Fruit fly (Drosophila melanogaster) whole organism, embryonic: Measurements from ENCODE around the gene CG3544.

Experiments used
- Adf1 ChIP-seq: fragments of 200-800 bp; sonication (Bioruptor generic); IDR thresholded peaks from 2 replicates; pipeline ENCODE4 v1.3.6; 2022; ENCODE audit warnings: missing biosample characterization, missing genetic modification characterization
- Antp ChIP-seq: fragments of 200-800 bp; sonication (Bioruptor generic); optimal IDR thresholded peaks from 3 replicates; lab custom pipeline; 2016; ENCODE audit warnings: missing biosample characterization, missing genetic modification characterization
- B-H1 ChIP-seq: fragments of 200-800 bp; sonication (Bioruptor generic); IDR thresholded peaks from 3 replicates; pipeline ENCODE4 v1.3.6; 2022; ENCODE audit warnings: missing biosample characterization, missing genetic modification characterization
- CG10147 ChIP-seq: fragments of 200-800 bp; sonication (Bioruptor generic); optimal IDR thresholded peaks from 2 replicates; lab custom pipeline; 2019; ENCODE audit warnings: missing biosample characterization, mild to moderate bottlenecking, missing genetic modification characterization, moderate library complexity
- CG10366 ChIP-seq: fragments of 200-800 bp; sonication (Bioruptor generic); IDR thresholded peaks from 2 replicates; pipeline ENCODE4 v1.3.6; 2022; ENCODE audit warnings: missing biosample characterization, missing genetic modification characterization
- CG11247 ChIP-seq: fragments of 200-800 bp; sonication (Bioruptor generic); IDR thresholded peaks from 2 replicates; pipeline ENCODE4 v1.3.6; 2022; ENCODE audit warnings: missing biosample characterization, missing genetic modification characterization
- CG11398 ChIP-seq: fragments of 200-800 bp; sonication (Bioruptor generic); optimal IDR thresholded peaks from 2 replicates; lab custom pipeline; 2016; ENCODE audit warnings: missing biosample characterization, missing genetic modification characterization
- CG12299 ChIP-seq: fragments of 200-800 bp; sonication (Bioruptor generic); optimal IDR thresholded peaks from 2 replicates; lab custom pipeline; 2018; ENCODE audit warnings: missing biosample characterization, mild to moderate bottlenecking, missing genetic modification characterization
- CG1233 ChIP-seq: fragments of 200-800 bp; sonication (Bioruptor generic); optimal IDR thresholded peaks from 4 replicates; lab custom pipeline; 2018; ENCODE audit warnings: missing biosample characterization, mild to moderate bottlenecking, missing genetic modification characterization
- CG12942 ChIP-seq: fragments of 200-800 bp; sonication (Bioruptor generic); optimal IDR thresholded peaks from 3 replicates; lab custom pipeline; 2016; ENCODE audit warnings: missing biosample characterization, missing genetic modification characterization
- CG15514 ChIP-seq: fragments of 200-800 bp; sonication (Bioruptor generic); optimal IDR thresholded peaks from 3 replicates; lab custom pipeline; 2017; ENCODE audit warnings: missing biosample characterization, missing genetic modification characterization, mild to moderate bottlenecking, moderate library complexity, missing genetic modification reagents
- CG16863 ChIP-seq: fragments of 200-800 bp; sonication (Bioruptor generic); optimal IDR thresholded peaks from 3 replicates; lab custom pipeline; 2016; ENCODE audit warnings: missing biosample characterization, missing genetic modification characterization
- CG17912 ChIP-seq: fragments of 200-800 bp; sonication (Bioruptor generic); optimal IDR thresholded peaks from 2 replicates; lab custom pipeline; 2018; ENCODE audit warnings: missing biosample characterization, mild to moderate bottlenecking, missing genetic modification characterization
- CG2116 ChIP-seq: fragments of 200-800 bp; sonication (Bioruptor generic); optimal IDR thresholded peaks from 3 replicates; lab custom pipeline; 2018; ENCODE audit warnings: missing biosample characterization, mild to moderate bottlenecking, missing genetic modification characterization
- CG32772 ChIP-seq: fragments of 200-800 bp; sonication (Bioruptor generic); IDR thresholded peaks from 2 replicates; pipeline ENCODE4 v1.3.6; 2022; ENCODE audit warnings: missing biosample characterization, missing genetic modification characterization
- CG4820 ChIP-seq: fragments of 200-800 bp; sonication (Bioruptor generic); optimal IDR thresholded peaks from 3 replicates; lab custom pipeline; 2016; ENCODE audit warnings: missing biosample characterization, missing genetic modification characterization
- CG6175 ChIP-seq: fragments of 200-800 bp; sonication (Bioruptor generic); IDR thresholded peaks from 3 replicates; pipeline ENCODE4 v1.3.6; 2022; ENCODE audit warnings: missing biosample characterization, missing genetic modification characterization
- CG6683 ChIP-seq: fragments of 200-800 bp; sonication (Bioruptor generic); optimal IDR thresholded peaks from 2 replicates; lab custom pipeline; 2017; ENCODE audit warnings: missing biosample characterization, mild to moderate bottlenecking, missing genetic modification characterization, missing genetic modification reagents
- CG7987 ChIP-seq: fragments of 200-800 bp; sonication (Bioruptor generic); optimal IDR thresholded peaks from 2 replicates; lab custom pipeline; 2018; ENCODE audit warnings: missing biosample characterization, mild to moderate bottlenecking, missing genetic modification characterization, moderate library complexity
- CG8944 ChIP-seq: fragments of 200-800 bp; sonication (Bioruptor generic); optimal IDR thresholded peaks from 3 replicates; lab custom pipeline; 2016; ENCODE audit warnings: missing biosample characterization, missing genetic modification characterization
- D19A ChIP-seq: fragments of 200-800 bp; optimal IDR thresholded peaks from 3 replicates; lab custom pipeline; 2019; ENCODE audit warnings: missing biosample characterization, mild to moderate bottlenecking, missing genetic modification characterization, moderate library complexity
- ERR ChIP-seq: fragments of 200-800 bp; sonication (Bioruptor generic); optimal IDR thresholded peaks from 2 replicates; lab custom pipeline; 2016; ENCODE audit warnings: missing biosample characterization, missing genetic modification characterization
- HLH54F ChIP-seq: fragments of 200-800 bp; sonication (Bioruptor generic); optimal IDR thresholded peaks from 3 replicates; lab custom pipeline; 2016; ENCODE audit warnings: missing biosample characterization, missing genetic modification characterization
- Hr78 ChIP-seq, 2 experiments: fragments of 200-800 bp in 1 of 2; fragments of >200 bp in 1 of 2; sonication (Bioruptor generic) in 1 of 2; optimal IDR thresholded peaks; 2 replicates each; lab custom pipeline; 2017 to 2019; ENCODE audit warnings: missing biosample characterization in 2 of 2, missing genetic modification characterization in 2 of 2, mild to moderate bottlenecking in 1 of 2, moderate library complexity in 1 of 2
- Lhr ChIP-seq: fragments of 200-800 bp; sonication (Bioruptor generic); optimal IDR thresholded peaks from 3 replicates; lab custom pipeline; 2017; ENCODE audit warnings: mild to moderate bottlenecking, missing biosample characterization, missing genetic modification reagents, missing genetic modification characterization
- Nf-YB ChIP-seq: fragments of 200-800 bp; sonication (Bioruptor generic); optimal IDR thresholded peaks from 3 replicates; lab custom pipeline; 2019; ENCODE audit warnings: missing biosample characterization, mild to moderate bottlenecking, missing genetic modification characterization, moderate library complexity
- PHDP ChIP-seq: fragments of 200-800 bp; sonication (Bioruptor generic); optimal IDR thresholded peaks from 3 replicates; lab custom pipeline; 2018; ENCODE audit warnings: missing biosample characterization, mild to moderate bottlenecking, missing genetic modification characterization, moderate library complexity
- Poxn ChIP-seq: fragments of 200-800 bp; sonication (Bioruptor generic); IDR thresholded peaks from 2 replicates; pipeline ENCODE4 v1.3.6; 2022; ENCODE audit warnings: missing biosample characterization, missing genetic modification characterization
- Ptx1 ChIP-seq: fragments of 200-800 bp; sonication (Bioruptor generic); IDR thresholded peaks from 2 replicates; pipeline ENCODE4 v1.3.6; 2022; ENCODE audit warnings: missing biosample characterization, missing genetic modification characterization
- Ravus ChIP-seq: fragments of 200-800 bp; sonication (Bioruptor generic); IDR thresholded peaks from 2 replicates; pipeline ENCODE4 v1.3.6; 2022; ENCODE audit warnings: missing biosample characterization, missing genetic modification characterization
- Tbp ChIP-seq: fragments of >200 bp; optimal IDR thresholded peaks from 2 replicates; lab custom pipeline; 2018; ENCODE audit warnings: missing biosample characterization, missing genetic modification characterization
- amos ChIP-seq: fragments of 200-800 bp; sonication (Bioruptor generic); IDR thresholded peaks from 2 replicates; pipeline ENCODE4 v1.3.6; 2022; ENCODE audit warnings: missing biosample characterization, missing genetic modification characterization; ENCODE audit not compliant: partially characterized antibody
- caup ChIP-seq: fragments of 200-800 bp; sonication (Bioruptor generic); optimal IDR thresholded peaks from 3 replicates; lab custom pipeline; 2017; ENCODE audit warnings: missing biosample characterization, mild to moderate bottlenecking, missing genetic modification characterization, moderate library complexity; ENCODE audit not compliant: severe bottlenecking
- chif ChIP-seq, 2 experiments: fragments of 200-800 bp; sonication (Bioruptor generic); optimal IDR thresholded peaks; 3 replicates each; lab custom pipeline; 2016; ENCODE audit warnings: missing biosample characterization in 2 of 2, missing genetic modification characterization in 2 of 2
- chinmo ChIP-seq: fragments of 200-800 bp; sonication (Bioruptor generic); IDR thresholded peaks from 4 replicates; pipeline ENCODE4 v1.3.6; 2022; ENCODE audit warnings: missing biosample characterization, missing genetic modification characterization; ENCODE audit not compliant: partially characterized antibody
- ci ChIP-seq: fragments of 200-800 bp; sonication (Bioruptor generic); IDR thresholded peaks from 3 replicates; pipeline ENCODE4 v1.3.6; 2022; ENCODE audit warnings: missing biosample characterization, missing genetic modification characterization
- da ChIP-seq: fragments of 200-800 bp; sonication (Bioruptor generic); optimal IDR thresholded peaks from 2 replicates; lab custom pipeline; 2016; ENCODE audit warnings: missing biosample characterization, missing genetic modification characterization
- dpn ChIP-seq, 2 experiments: fragments of 200-800 bp; sonication (Bioruptor generic); optimal IDR thresholded peaks; 3 replicates each; lab custom pipeline; 2016; ENCODE audit warnings: missing biosample characterization in 2 of 2, missing genetic modification characterization in 2 of 2
- gem ChIP-seq: fragments of 200-800 bp; sonication (Bioruptor generic); optimal IDR thresholded peaks from 2 replicates; lab custom pipeline; 2019; ENCODE audit warnings: missing biosample characterization, mild to moderate bottlenecking, missing genetic modification characterization, moderate library complexity
- knrl ChIP-seq: fragments of 200-800 bp; sonication (Bioruptor generic); IDR thresholded peaks from 3 replicates; pipeline ENCODE4 v1.3.6; 2022; ENCODE audit warnings: missing biosample characterization, missing genetic modification characterization; ENCODE audit not compliant: partially characterized antibody
- lab ChIP-seq: fragments of 200-800 bp; sonication (Bioruptor generic); optimal IDR thresholded peaks from 3 replicates; lab custom pipeline; 2017; ENCODE audit warnings: missing biosample characterization, missing genetic modification characterization, mild to moderate bottlenecking, moderate library complexity, missing genetic modification reagents
- nmo ChIP-seq: fragments of 200-800 bp; sonication (Bioruptor generic); optimal IDR thresholded peaks from 2 replicates; lab custom pipeline; 2018; ENCODE audit warnings: missing biosample characterization, mild to moderate bottlenecking, missing genetic modification characterization, moderate library complexity
- ro ChIP-seq: fragments of 200-800 bp; sonication (Bioruptor generic); IDR thresholded peaks from 2 replicates; pipeline ENCODE4 v1.3.6; 2022; ENCODE audit warnings: missing biosample characterization, missing genetic modification characterization
- shn ChIP-seq: fragments of 200-800 bp; sonication (Bioruptor generic); optimal IDR thresholded peaks from 3 replicates; lab custom pipeline; 2016; ENCODE audit warnings: missing biosample characterization, missing genetic modification characterization
- slbo ChIP-seq: fragments of 200-800 bp; sonication (Bioruptor generic); IDR thresholded peaks from 2 replicates; pipeline ENCODE4 v1.3.6; 2022; ENCODE audit warnings: missing biosample characterization, missing genetic modification characterization
- sqz ChIP-seq: fragments of 200-800 bp; sonication (Bioruptor generic); optimal IDR thresholded peaks from 3 replicates; lab custom pipeline; 2018; ENCODE audit warnings: missing biosample characterization, mild to moderate bottlenecking, missing genetic modification characterization
- ssp ChIP-seq: fragments of 200-800 bp; sonication (Bioruptor generic); IDR thresholded peaks from 2 replicates; pipeline ENCODE4 v1.3.6; 2022; ENCODE audit warnings: missing biosample characterization, missing genetic modification characterization
- sug ChIP-seq: fragments of 200-800 bp; optimal IDR thresholded peaks from 2 replicates; lab custom pipeline; 2019; ENCODE audit warnings: missing biosample characterization, mild to moderate bottlenecking, missing genetic modification characterization, moderate library complexity
- tin ChIP-seq: fragments of 200-800 bp; sonication (Bioruptor generic); optimal IDR thresholded peaks from 3 replicates; lab custom pipeline; 2016; ENCODE audit warnings: missing biosample characterization, missing genetic modification characterization
- tx ChIP-seq: fragments of 200-800 bp; sonication (Bioruptor generic); optimal IDR thresholded peaks from 2 replicates; lab custom pipeline; 2016; ENCODE audit warnings: missing biosample characterization, missing genetic modification characterization

CG3544 gene

dm6 chr2L:825768-826263 lies 41.7 kb downstream of the CG3544 start, which contains the start of the genes CG3862 and dock (continued):
- peak; percentile 30; the same call in 1 of the 2 replicates for TF ChIP-seq Ptx1 (GFP tag; lab: Robert Waterston, UW)
- TF ChIP-seq CG12942 = no peak
- peak; percentile 66 for TF ChIP-seq CG12299 (tag; lab: Kevin White, UChicago)
- peak; percentile 58 for TF ChIP-seq tin (GFP tag; lab: Kevin White, UChicago)
- peak; percentile 51 for TF ChIP-seq PHDP (tag; lab: Kevin White, UChicago)
- TF ChIP-seq Lhr (GFP tag; lab: Kevin White, UChicago) = peak; percentile 21
- TF ChIP-seq Poxn = no peak
- TF ChIP-seq CG6683 (GFP tag; lab: Kevin White, UChicago) = peak; percentile 29
- TF ChIP-seq gem (tag; lab: Kevin White, UChicago) = peak; percentile 19
- TF ChIP-seq shn (GFP tag; lab: Kevin White, UChicago) = peak; percentile 19
- TF ChIP-seq CG4820 (GFP tag; lab: Kevin White, UChicago) = peak; percentile 18
- peak; percentile 71 for TF ChIP-seq CG7987 (GFP tag; lab: Kevin White, UChicago)
- TF ChIP-seq slbo (GFP tag; lab: Robert Waterston, UW) = peak; percentile 75
- TF ChIP-seq nmo (GFP tag; lab: Kevin White, UChicago) = peak; percentile 62
- peak; percentile 53 for TF ChIP-seq CG10147
- TF ChIP-seq CG11398 = peak; percentile 51
- TF ChIP-seq sqz = no peak
- peak; percentile 95 for TF ChIP-seq amos (GFP tag; lab: Robert Waterston, UW)
- no peak for TF ChIP-seq D19A
- TF ChIP-seq CG6175 = peak; percentile 51; the same call in 1 of the 3 replicates
- TF ChIP-seq ssp (GFP tag; lab: Robert Waterston, UW) = no peak
- TF ChIP-seq HLH54F (GFP tag; lab: Kevin White, UChicago) = peak; percentile 56
- peak; percentile 7 for TF ChIP-seq Tbp (GFP tag; lab: Kevin White, UChicago)
- TF ChIP-seq chif (GFP tag; optimal IDR thresholded peaks at IDR 0.05; lab: Kevin White, UChicago) = peak; percentile 7 to 28
- peak; percentile 54 to 71 for TF ChIP-seq dpn (GFP tag; optimal IDR thresholded peaks at IDR 0.05; lab: Kevin White, UChicago)
- peak; percentile 23 for TF ChIP-seq Nf-YB (GFP tag; lab: Kevin White, UChicago)
- peak; percentile 43 for TF ChIP-seq CG1233 (GFP tag; lab: Kevin White, UChicago)
- peak; percentile 70 for TF ChIP-seq CG17912 (GFP tag; lab: Kevin White, UChicago)
- peak; percentile 65 for TF ChIP-seq caup (GFP tag; lab: Kevin White, UChicago)
- TF ChIP-seq CG15514 = peak; percentile 72
- TF ChIP-seq lab (GFP tag; lab: Kevin White, UChicago) = peak; percentile 81
- peak; percentile 77; the same call in 2 of the 3 replicates for TF ChIP-seq ci (GFP tag; lab: Robert Waterston, UW)
- peak; percentile 56 for TF ChIP-seq sug
- TF ChIP-seq B-H1 (GFP tag; lab: Robert Waterston, UW) = no peak
- TF ChIP-seq knrl (GFP tag; lab: Robert Waterston, UW) = peak; percentile 91
- TF ChIP-seq CG32772 (GFP tag; lab: Robert Waterston, UW) = no peak
- TF ChIP-seq ERR (GFP tag; lab: Kevin White, UChicago) = peak; percentile 51
- no peak for TF ChIP-seq Adf1 (GFP tag; lab: Robert Waterston, UW)
- no peak for TF ChIP-seq ro
- TF ChIP-seq CG11247 = peak; percentile 56; the same call in 1 of the 2 replicates
- no peak for TF ChIP-seq CG16863 (GFP tag; lab: Kevin White, UChicago)
- TF ChIP-seq CG8944 (GFP tag; lab: Kevin White, UChicago) = peak; percentile 22
- peak; percentile 88 for TF ChIP-seq CG2116
- TF ChIP-seq Antp (GFP tag; lab: Kevin White, UChicago) = peak; percentile 66
- no peak for TF ChIP-seq CG10366 (GFP tag; lab: Robert Waterston, UW)
- peak; percentile 88; the same call in 3 of the 4 replicates for TF ChIP-seq chinmo (GFP tag; lab: Robert Waterston, UW)
- no peak for TF ChIP-seq Ravus (GFP tag; lab: Robert Waterston, UW)
- peak; percentile 46 for TF ChIP-seq tx (GFP tag; lab: Kevin White, UChicago)
- peak in 1 of 2 experiments; percentile 20 for TF ChIP-seq Hr78 (GFP tag; optimal IDR thresholded peaks at IDR 0.05; lab: Kevin White, UChicago)
- TF ChIP-seq da (GFP tag; lab: Kevin White, UChicago) = peak; percentile 24
